Worm (Caenorhabditis elegans): Measurements from ENCODE around the gene lgc-14.
A peak's percentile ranks its signal among the peaks of the same experiment; 100 is the strongest.

The lgc-14 gene

DNA sequence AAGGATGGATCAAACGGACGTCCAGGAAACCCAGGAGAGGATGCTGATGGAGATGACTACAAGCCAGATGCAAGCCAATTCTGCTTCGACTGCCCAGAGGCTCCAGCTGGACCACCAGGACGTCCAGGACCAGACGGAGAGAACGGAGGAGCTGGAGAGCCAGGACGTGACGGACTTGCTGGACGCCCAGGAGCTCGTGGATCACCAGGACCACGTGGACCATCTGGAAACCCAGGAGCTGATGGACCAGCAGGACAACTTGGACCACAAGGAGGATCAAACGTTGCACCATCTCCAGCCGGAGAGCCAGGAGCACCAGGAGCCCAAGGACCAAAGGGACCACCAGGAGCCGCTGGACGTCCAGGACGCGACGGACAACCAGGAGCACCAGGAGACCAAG, 5.9 kb upstream of the lgc-14 start:
- TF ChIP-seq M03D4.4 (tag; optimal IDR thresholded peaks at IDR 0.05) = no peak
- TF ChIP-seq flh-1 (GFP tag; optimal IDR thresholded peaks at IDR 0.05) = no peak
- TF ChIP-seq unc-39 (tag; optimal IDR thresholded peaks at IDR 0.05) = no peak
- no peak for TF ChIP-seq nhr-28 (tag; optimal IDR thresholded peaks at IDR 0.05)
- no peak for TF ChIP-seq mep-1 (tag; optimal IDR thresholded peaks at IDR 0.05)
- TF ChIP-seq sptf-1 (tag; optimal IDR thresholded peaks at IDR 0.05) = no peak
- no peak for TF ChIP-seq ceh-43 (GFP tag; optimal IDR thresholded peaks at IDR 0.05)
- no peak for TF ChIP-seq ces-1 (GFP tag; optimal IDR thresholded peaks at IDR 0.05)
- no peak for TF ChIP-seq lin-13 (tag; optimal IDR thresholded peaks at IDR 0.05)
- TF ChIP-seq elt-1 (tag; optimal IDR thresholded peaks at IDR 0.05; ENCODE audit: borderline replicate concordance, insufficient read depth) = no peak
- TF ChIP-seq ztf-11 (tag; optimal IDR thresholded peaks at IDR 0.05) = no peak
- no peak for TF ChIP-seq mab-5 (tag; optimal IDR thresholded peaks at IDR 0.05)
- TF ChIP-seq elt-3 (tag; optimal IDR thresholded peaks at IDR 0.05) = no peak
- TF ChIP-seq blmp-1 (tag; optimal IDR thresholded peaks at IDR 0.05) = no peak
- no peak for TF ChIP-seq nhr-12 (tag; optimal IDR thresholded peaks at IDR 0.05)
- no peak for TF ChIP-seq pha-4 (tag; optimal IDR thresholded peaks at IDR 0.05)
- TF ChIP-seq ham-2 (GFP tag; optimal IDR thresholded peaks at IDR 0.05) = no peak
- no peak for TF ChIP-seq lsy-2 (tag; optimal IDR thresholded peaks at IDR 0.05)
- TF ChIP-seq nhr-237 (tag; optimal IDR thresholded peaks at IDR 0.05) = no peak

DNA sequence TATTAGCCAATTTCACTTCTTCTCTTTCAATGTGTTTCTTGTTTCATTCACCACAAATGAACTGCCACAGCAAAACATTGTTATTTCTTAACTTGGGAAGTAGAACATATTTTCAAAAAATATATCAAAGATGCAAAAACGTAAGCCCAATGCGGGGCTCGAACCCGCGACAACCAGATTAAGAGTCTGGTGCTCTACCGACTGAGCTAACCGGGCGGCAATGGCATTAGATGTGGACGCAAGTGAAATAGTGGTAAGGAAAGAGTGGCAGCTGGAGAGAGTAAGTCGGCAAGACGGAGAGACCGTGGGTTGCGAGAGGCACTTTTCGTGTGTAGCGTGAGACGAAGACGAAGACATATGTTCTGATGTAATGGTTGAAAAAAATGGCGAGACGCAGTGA, 5.3 kb upstream of the lgc-14 start:
- TF ChIP-seq mls-2 (tag; optimal IDR thresholded peaks at IDR 0.05) (no peak), flh-1 (GFP tag; optimal IDR thresholded peaks at IDR 0.05) (peak; percentile 91), unc-120 (tag; optimal IDR thresholded peaks at IDR 0.05; ENCODE audit: poor library complexity, severe bottlenecking) (peak; percentile 98), M03D4.4 (tag; optimal IDR thresholded peaks at IDR 0.05) (peak; percentile 96), blmp-1 (tag; optimal IDR thresholded peaks at IDR 0.05) (no peak), bed-3 (GFP tag; optimal IDR thresholded peaks at IDR 0.05) (peak; percentile 92), elt-1 (tag; optimal IDR thresholded peaks at IDR 0.05; ENCODE audit: borderline replicate concordance, insufficient read depth) (no peak), nhr-76 (tag; optimal IDR thresholded peaks at IDR 0.05) (peak; percentile 77), ces-1 (GFP tag; optimal IDR thresholded peaks at IDR 0.05) (peak; percentile 94), nhr-12 (tag; optimal IDR thresholded peaks at IDR 0.05) (peak; percentile 70), sem-2 (GFP tag; optimal IDR thresholded peaks at IDR 0.05) (peak; percentile 95), nhr-28 (tag; optimal IDR thresholded peaks at IDR 0.05) (peak; percentile 75), hlh-1 (tag; optimal IDR thresholded peaks at IDR 0.05) (peak; percentile 62), cnd-1 (tag; optimal IDR thresholded peaks at IDR 0.05) (peak; percentile 98), zip-8 (tag; optimal IDR thresholded peaks at IDR 0.05) (no peak), ztf-11 (tag; optimal IDR thresholded peaks at IDR 0.05) (peak; percentile 83), nhr-237 (tag; optimal IDR thresholded peaks at IDR 0.05) (peak; percentile 60), mab-5 (tag; optimal IDR thresholded peaks at IDR 0.05) (no peak), ceh-43 (GFP tag; optimal IDR thresholded peaks at IDR 0.05) (peak; percentile 94), drap-1 (GFP tag; optimal IDR thresholded peaks at IDR 0.05) (peak; percentile 98), pha-4 (tag; optimal IDR thresholded peaks at IDR 0.05) (peak; percentile 79), tbx-8 (GFP tag; optimal IDR thresholded peaks at IDR 0.05) (peak; percentile 93), lsy-2 (tag; optimal IDR thresholded peaks at IDR 0.05) (peak; percentile 31), lin-32 (GFP tag; optimal IDR thresholded peaks at IDR 0.05) (peak; percentile 96), unc-39 (tag; optimal IDR thresholded peaks at IDR 0.05) (peak; percentile 46), lin-13 (tag; optimal IDR thresholded peaks at IDR 0.05) (peak; percentile 42), mep-1 (tag; optimal IDR thresholded peaks at IDR 0.05) (peak; percentile 81), ham-2 (GFP tag; optimal IDR thresholded peaks at IDR 0.05) (peak; percentile 97), elt-3 (tag; optimal IDR thresholded peaks at IDR 0.05) (peak; percentile 3), nhr-2 (tag; optimal IDR thresholded peaks at IDR 0.05) (no peak), ceh-83 (GFP tag; optimal IDR thresholded peaks at IDR 0.05) (peak; percentile 98), ceh-39 (tag; optimal IDR thresholded peaks at IDR 0.05) (no peak), unc-62 (GFP tag; optimal IDR thresholded peaks at IDR 0.05) (peak; percentile 71), sptf-1 (tag; optimal IDR thresholded peaks at IDR 0.05) (peak; percentile 98)

DNA sequence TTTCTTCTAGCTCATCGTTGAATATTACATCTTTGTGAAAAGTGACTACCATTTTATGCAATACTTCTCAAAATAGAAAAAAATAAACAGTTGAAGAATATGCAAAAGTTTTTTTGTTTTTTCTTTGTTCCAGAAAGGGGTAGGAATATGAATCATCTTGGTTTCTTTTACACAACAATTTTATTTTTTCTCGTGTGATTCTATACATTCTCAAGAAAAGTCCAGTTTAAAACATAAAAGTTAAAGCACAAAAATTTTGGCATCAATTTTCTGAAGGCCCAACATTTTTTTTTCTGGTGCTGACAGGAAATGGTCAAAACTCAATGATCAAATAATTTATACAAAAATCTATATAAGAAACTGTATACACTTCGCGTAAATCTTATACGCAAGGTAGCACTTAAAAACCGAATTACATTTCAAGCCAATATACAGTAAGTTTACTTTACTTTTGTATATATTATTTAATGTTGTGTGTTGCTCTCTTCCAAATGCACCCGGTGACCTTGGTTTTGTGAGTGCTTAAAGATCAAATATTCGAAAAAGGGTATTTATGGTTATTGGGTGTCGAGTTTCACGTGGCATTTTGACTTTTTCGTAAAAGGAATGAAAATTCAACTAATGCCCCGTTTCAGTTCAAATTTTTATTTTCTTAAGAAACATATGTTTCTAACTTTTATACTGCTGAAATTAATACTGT, 2.6 kb upstream of the lgc-14 start, which contains the start of the genes W03G11.2 and lgc-13:
W03G11.2 (minus strand) TSS at position 101 of the 700 bp plus-strand sequence.
lgc-13 (plus strand) TSS at position 650 of the 700 bp plus-strand sequence.
- no peak for TF ChIP-seq lin-13 (tag; optimal IDR thresholded peaks at IDR 0.05)
- TF ChIP-seq unc-62 (GFP tag; optimal IDR thresholded peaks at IDR 0.05) = no peak

Data from whole organism, mixed stage, embryonic.